Worm (Caenorhabditis elegans): ENCODE measurements around the gene spe-18.

The spe-18 gene

DNA sequence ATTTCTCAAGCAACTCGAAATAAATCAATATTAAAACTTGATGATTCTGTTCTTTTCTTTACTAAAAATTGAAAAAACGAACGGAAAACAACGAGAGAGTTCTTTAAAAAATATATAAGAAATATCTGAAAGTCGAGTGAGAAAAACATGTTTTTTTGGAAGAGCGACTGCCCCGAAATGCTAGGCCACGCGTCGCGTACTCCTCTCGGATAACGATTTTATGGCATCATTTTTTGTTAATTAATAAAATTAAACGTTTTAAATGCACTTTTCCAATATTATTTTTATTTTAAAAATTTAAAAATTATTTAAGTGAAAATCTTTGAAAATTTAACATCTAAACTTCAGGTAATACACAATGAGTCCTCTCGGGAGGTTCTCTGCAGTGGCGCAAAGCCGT, 36.1 kb downstream of the spe-18 start, which contains the start of gene gfm-1 (continued):
- no peak for TF ChIP-seq egl-44 (GFP tag; IDR thresholded peaks at IDR 0.05)
- TF ChIP-seq atf-7 (tag; optimal IDR thresholded peaks at IDR 0.05): peak; percentile 15
- no peak for TF ChIP-seq bed-1 (GFP tag; IDR thresholded peaks at IDR 0.05)
- TF ChIP-seq ztf-18 (tag; optimal IDR thresholded peaks at IDR 0.05): peak; percentile 36
- peak; percentile 91 for TF ChIP-seq ZK185.1 (tag; optimal IDR thresholded peaks at IDR 0.05; ENCODE audit: poor library complexity, severe bottlenecking)
- no peak for TF ChIP-seq cebp-1 (GFP tag; IDR thresholded peaks at IDR 0.05)
- TF ChIP-seq cebp-1 (tag; optimal IDR thresholded peaks at IDR 0.05): peak; percentile 27
- TF ChIP-seq lsl-1 (GFP tag; optimal IDR thresholded peaks at IDR 0.05): peak; percentile 48
- TF ChIP-seq madf-8 (GFP tag; conservative IDR thresholded peaks at IDR 0.05): 0 out of 2 replicates have a peak, but pooled peaks have one; percentile 30
- TF ChIP-seq F22D6.2 (tag; optimal IDR thresholded peaks at IDR 0.05): peak; percentile 30
- TF ChIP-seq unc-130 (GFP tag; optimal IDR thresholded peaks at IDR 0.05): peak; percentile 90
- peak in 1 of 2 experiments; percentile 61 for TF ChIP-seq let-607 (tag; optimal IDR thresholded peaks at IDR 0.05)
- peak; percentile 68; the same call in 1 of the 2 replicates for TF ChIP-seq mcd-1 (GFP tag; IDR thresholded peaks at IDR 0.05)
- peak; percentile 33; the same call in 1 of the 2 replicates for TF ChIP-seq F33H1.4 (GFP tag; IDR thresholded peaks at IDR 0.05)
- TF ChIP-seq F39B2.1 (GFP tag; IDR thresholded peaks at IDR 0.05): no peak
- no peak for TF ChIP-seq F23B12.7 (tag; optimal IDR thresholded peaks at IDR 0.05; ENCODE audit: insufficient read depth)
- TF ChIP-seq nhr-179 (tag; optimal IDR thresholded peaks at IDR 0.05): no peak
- peak; percentile 2 to 89 for TF ChIP-seq rec-8 (tag; optimal IDR thresholded peaks at IDR 0.05)
- peak; percentile 53 for TF ChIP-seq madf-6 (GFP tag; IDR thresholded peaks at IDR 0.05)
- TF ChIP-seq lin-54 (GFP tag; optimal IDR thresholded peaks at IDR 0.05): peak; percentile 60
- TF ChIP-seq snpc-3.4 (tag; optimal IDR thresholded peaks at IDR 0.05): peak; percentile 43
- peak; percentile 54 for TF ChIP-seq ceh-79 (tag; optimal IDR thresholded peaks at IDR 0.05)
- TF ChIP-seq snpc-1.3 (tag; optimal IDR thresholded peaks at IDR 0.05; ENCODE audit: insufficient read depth): peak; percentile 30
- TF ChIP-seq dox-1 (GFP tag; IDR thresholded peaks at IDR 0.05): peak; percentile 61

DNA sequence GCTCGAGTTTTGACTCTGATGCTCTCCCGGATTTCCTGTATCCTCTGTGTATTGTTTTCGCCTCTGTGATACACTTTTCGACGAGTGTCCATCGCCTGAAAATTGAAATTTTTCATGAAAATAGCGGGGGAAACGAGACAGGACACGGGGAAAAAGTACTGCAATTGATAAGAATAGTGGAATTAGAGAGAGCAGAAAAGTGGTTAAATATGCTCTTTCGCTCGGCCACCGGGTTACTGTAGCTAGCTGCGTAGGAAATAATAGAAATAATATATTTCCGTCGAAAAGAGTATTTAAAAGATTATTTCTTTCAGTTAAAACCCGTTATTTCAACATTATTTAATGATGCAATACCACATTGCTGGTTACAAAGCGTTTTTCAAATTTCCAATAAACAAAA, 36.5 kb downstream of the spe-18 start, which contains the start of gene rict-1:
Gene rict-1 (minus strand): TSS at position 101 of the 400 bp plus-strand sequence.
- TF ChIP-seq C06A6.2 (GFP tag; conservative IDR thresholded peaks at IDR 0.05): no peak
- TF ChIP-seq nhr-80 (tag; optimal IDR thresholded peaks at IDR 0.05): peak; percentile 16

DNA sequence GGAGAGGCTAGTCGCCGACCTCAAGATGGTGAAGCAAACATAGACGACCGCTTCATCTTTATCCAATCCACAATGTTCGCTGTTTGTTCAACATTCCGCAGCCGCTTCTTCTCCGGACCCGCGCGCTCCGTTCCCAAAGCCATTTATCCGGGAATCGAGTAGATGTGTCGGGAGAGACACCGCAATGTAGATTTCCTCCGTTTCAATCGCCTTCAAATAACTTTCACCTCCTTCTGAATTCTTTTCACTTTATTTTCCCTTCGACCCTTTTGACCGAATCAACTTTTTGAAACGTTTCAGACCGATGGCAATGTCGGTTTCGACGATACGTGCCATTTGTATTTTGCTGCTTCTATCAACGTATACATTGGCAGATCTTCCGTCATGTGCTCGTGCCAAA, 45.5 kb downstream of the spe-18 start, which contains the start of gene pqn-32:
Gene pqn-32 (plus strand): TSS at position 301 of the 400 bp plus-strand sequence.
- no peak for TF ChIP-seq F22D6.2 (tag; optimal IDR thresholded peaks at IDR 0.05)
- TF ChIP-seq rec-8 (tag; optimal IDR thresholded peaks at IDR 0.05): no peak
- no peak for TF ChIP-seq snpc-4 (GFP tag; optimal IDR thresholded peaks at IDR 0.05)
- TF ChIP-seq snpc-4 (tag; optimal IDR thresholded peaks at IDR 0.05): no peak
- TF ChIP-seq D2030.7 (GFP tag; IDR thresholded peaks at IDR 0.05): no peak
- no peak for TF ChIP-seq ztf-22 (GFP tag; optimal IDR thresholded peaks at IDR 0.05)
- TF ChIP-seq madf-10 (tag; optimal IDR thresholded peaks at IDR 0.05): no peak
- TF ChIP-seq aptf-3 (GFP tag; IDR thresholded peaks at IDR 0.05): no peak
- no peak for TF ChIP-seq aptf-2 (GFP tag; conservative IDR thresholded peaks at IDR 0.05)
- TF ChIP-seq ceh-40 (GFP tag; IDR thresholded peaks at IDR 0.05): no peak
- TF ChIP-seq egl-44 (GFP tag; IDR thresholded peaks at IDR 0.05): no peak
- TF ChIP-seq rcor-1 (GFP tag; IDR thresholded peaks at IDR 0.05): no peak
- no peak for TF ChIP-seq nfya-1 (tag; optimal IDR thresholded peaks at IDR 0.05; ENCODE audit: borderline replicate concordance, insufficient read depth)
- no peak for TF ChIP-seq nhr-90 (tag; optimal IDR thresholded peaks at IDR 0.05)
- no peak for TF ChIP-seq nhr-27 (tag; optimal IDR thresholded peaks at IDR 0.05)
- no peak for TF ChIP-seq xnd-1 (tag; optimal IDR thresholded peaks at IDR 0.05)
- TF ChIP-seq gei-17 (GFP tag; optimal IDR thresholded peaks at IDR 0.05): no peak
- no peak for TF ChIP-seq cebp-2 (GFP tag; IDR thresholded peaks at IDR 0.05)
